Worm (Caenorhabditis elegans) whole organism, late embryonic: Measurements from ENCODE around the gene his-64.
A peak's percentile ranks its signal among the peaks of the same experiment; 100 is the strongest.

Experiments used
- C08G9.2 ChIP-seq: sonication (generic microtip); optimal IDR thresholded peaks from 2 replicates; lab custom pipeline; 2016; ENCODE audit warnings: mild to moderate bottlenecking, missing genetic modification characterization, moderate library complexity, missing compliant biosample characterization
- C38D4.7 ChIP-seq: fragments of 200-800 bp; sonication (Bioruptor generic); optimal IDR thresholded peaks from 2 replicates; lab custom pipeline; 2018; ENCODE audit warnings: mild to moderate bottlenecking, missing genetic modification characterization, moderate library complexity, missing compliant biosample characterization
- F13H6.1 ChIP-seq: sonication (generic microtip); optimal IDR thresholded peaks from 2 replicates; lab custom pipeline; 2016; ENCODE audit warnings: missing genetic modification characterization, missing compliant biosample characterization
- K09A11.1 ChIP-seq: sonication (generic microtip); optimal IDR thresholded peaks from 2 replicates; lab custom pipeline; 2017; ENCODE audit warnings: antibody characterized with exemption, mild to moderate bottlenecking, missing genetic modification characterization, missing compliant biosample characterization; ENCODE audit not compliant: insufficient read depth
- T23F11.4 ChIP-seq: fragments of 200-800 bp; sonication (Bioruptor generic); optimal IDR thresholded peaks from 2 replicates; lab custom pipeline; 2018; ENCODE audit warnings: mild to moderate bottlenecking, missing genetic modification characterization, missing compliant biosample characterization
- Y22D7AL.16 ChIP-seq: sonication (generic microtip); optimal IDR thresholded peaks from 2 replicates; lab custom pipeline; 2016; ENCODE audit warnings: missing genetic modification characterization, missing compliant biosample characterization
- ahr-1 ChIP-seq: sonication (generic microtip); optimal IDR thresholded peaks from 2 replicates; lab custom pipeline; 2016; ENCODE audit warnings: missing genetic modification characterization, missing compliant biosample characterization
- ama-1 ChIP-seq: fragments of 150-350 bp; optimal IDR thresholded peaks from 2 replicates; lab custom pipeline; 2014
- ceh-14 ChIP-seq: sonication (generic microtip); optimal IDR thresholded peaks from 2 replicates; lab custom pipeline; 2016; ENCODE audit warnings: missing genotype, missing genetic modification characterization, missing compliant biosample characterization
- ceh-18 ChIP-seq: sonication (generic microtip); optimal IDR thresholded peaks from 2 replicates; lab custom pipeline; 2016; ENCODE audit warnings: missing genetic modification characterization, missing compliant biosample characterization
- ceh-19 ChIP-seq: fragments of 200-800 bp; sonication (Bioruptor generic); optimal IDR thresholded peaks from 2 replicates; lab custom pipeline; 2018; ENCODE audit warnings: mild to moderate bottlenecking, missing genetic modification characterization, missing compliant biosample characterization
- ceh-2 ChIP-seq: sonication (generic microtip); optimal IDR thresholded peaks from 2 replicates; lab custom pipeline; 2016; ENCODE audit warnings: missing genotype, missing genetic modification characterization, missing compliant biosample characterization
- ceh-24 ChIP-seq: sonication (generic microtip); optimal IDR thresholded peaks from 2 replicates; lab custom pipeline; 2016; ENCODE audit warnings: mild to moderate bottlenecking, missing genetic modification characterization, missing compliant biosample characterization
- ceh-30 ChIP-seq: fragments of 150-350 bp; optimal IDR thresholded peaks from 2 replicates; lab custom pipeline; 2014; ENCODE audit warnings: missing biosample characterization, missing genetic modification characterization
- ceh-31 ChIP-seq: sonication (generic microtip); optimal IDR thresholded peaks from 2 replicates; lab custom pipeline; 2016; ENCODE audit warnings: missing genetic modification characterization, missing compliant biosample characterization
- ceh-34 ChIP-seq: sonication (generic microtip); optimal IDR thresholded peaks from 2 replicates; lab custom pipeline; 2016; ENCODE audit warnings: mild to moderate bottlenecking, missing genetic modification characterization, missing compliant biosample characterization
- ceh-45 ChIP-seq: fragments of 200-800 bp; sonication (Bioruptor generic); IDR thresholded peaks from 2 replicates; pipeline ENCODE4 v1.3.6; 2022; ENCODE audit warnings: missing genetic modification reagents, missing genetic modification characterization, missing compliant biosample characterization
- ceh-48 ChIP-seq: sonication (generic microtip); optimal IDR thresholded peaks from 2 replicates; lab custom pipeline; 2016; ENCODE audit warnings: missing genetic modification characterization, inconsistent platforms, missing compliant biosample characterization
- che-1 ChIP-seq: sonication (generic microtip); optimal IDR thresholded peaks from 2 replicates; lab custom pipeline; 2016; ENCODE audit warnings: mild to moderate bottlenecking, missing genetic modification characterization, missing compliant biosample characterization
- dve-1 ChIP-seq: sonication (generic microtip); optimal IDR thresholded peaks from 2 replicates; lab custom pipeline; 2017; ENCODE audit warnings: antibody characterized with exemption, mild to moderate bottlenecking, missing genetic modification characterization, missing compliant biosample characterization
- elt-4 ChIP-seq: sonication (generic microtip); optimal IDR thresholded peaks from 2 replicates; lab custom pipeline; 2016; ENCODE audit warnings: missing genetic modification characterization, missing compliant biosample characterization
- fkh-10 ChIP-seq: fragments of 150-350 bp; optimal IDR thresholded peaks from 2 replicates; lab custom pipeline; 2014; ENCODE audit warnings: missing biosample characterization, missing genetic modification reagents, missing genetic modification characterization
- gmeb-2 ChIP-seq: sonication (generic microtip); optimal IDR thresholded peaks from 2 replicates; lab custom pipeline; 2016; ENCODE audit warnings: missing genetic modification characterization, inconsistent platforms, missing compliant biosample characterization
- hlh-6 ChIP-seq: sonication (generic microtip); optimal IDR thresholded peaks from 2 replicates; lab custom pipeline; 2016; ENCODE audit warnings: missing genotype, missing genetic modification characterization, missing compliant biosample characterization
- hlh-8 ChIP-seq: sonication (generic microtip); optimal IDR thresholded peaks from 2 replicates; lab custom pipeline; 2016; ENCODE audit warnings: missing genotype, missing genetic modification characterization, missing compliant biosample characterization
- lin-11 ChIP-seq: fragments of 200-800 bp; sonication (Bioruptor generic); optimal IDR thresholded peaks from 2 replicates; lab custom pipeline; 2018; ENCODE audit warnings: mild to moderate bottlenecking, missing genetic modification characterization, missing compliant biosample characterization
- madf-2 ChIP-seq: sonication (generic microtip); optimal IDR thresholded peaks from 2 replicates; lab custom pipeline; 2017; ENCODE audit warnings: missing genetic modification characterization, missing compliant biosample characterization
- mec-3 ChIP-seq: sonication (generic microtip); optimal IDR thresholded peaks from 2 replicates; lab custom pipeline; 2016; ENCODE audit warnings: borderline replicate concordance, missing genetic modification characterization, missing compliant biosample characterization
- nfya-1 ChIP-seq: sonication (generic microtip); optimal IDR thresholded peaks from 2 replicates; lab custom pipeline; 2017; ENCODE audit warnings: missing genetic modification characterization, mild to moderate bottlenecking, missing compliant biosample characterization, antibody characterized with exemption, moderate library complexity
- nhr-11 ChIP-seq: fragments of 150-350 bp; optimal IDR thresholded peaks from 2 replicates; lab custom pipeline; 2014; ENCODE audit warnings: missing biosample characterization, missing genetic modification characterization
- odd-2 ChIP-seq: sonication (generic microtip); optimal IDR thresholded peaks from 2 replicates; lab custom pipeline; 2017; ENCODE audit warnings: antibody characterized with exemption, mild to moderate bottlenecking, missing genetic modification characterization, missing compliant biosample characterization
- pat-9 ChIP-seq: fragments of 200-800 bp; sonication (Bioruptor generic); optimal IDR thresholded peaks from 2 replicates; lab custom pipeline; 2018; ENCODE audit warnings: mild to moderate bottlenecking, missing genetic modification characterization, moderate library complexity, missing compliant biosample characterization
- pha-4 ChIP-seq: fragments of 150-350 bp; optimal IDR thresholded peaks from 2 replicates; lab custom pipeline; 2018; ENCODE audit warnings: missing biosample characterization, missing genetic modification reagents, missing genetic modification characterization
- sox-4 ChIP-seq: sonication (generic microtip); optimal IDR thresholded peaks from 2 replicates; lab custom pipeline; 2017; ENCODE audit warnings: mild to moderate bottlenecking, missing genetic modification characterization, inconsistent platforms, missing compliant biosample characterization
- syd-9 ChIP-seq: sonication (generic microtip); optimal IDR thresholded peaks from 2 replicates; lab custom pipeline; 2016; ENCODE audit warnings: mild to moderate bottlenecking, missing genetic modification characterization, moderate library complexity, missing compliant biosample characterization
- tbx-2 ChIP-seq: sonication (generic microtip); optimal IDR thresholded peaks from 2 replicates; lab custom pipeline; 2016; ENCODE audit warnings: missing genetic modification characterization, missing compliant biosample characterization
- tbx-7 ChIP-seq: sonication (generic microtip); optimal IDR thresholded peaks from 2 replicates; lab custom pipeline; 2016; ENCODE audit warnings: missing genotype, missing genetic modification characterization, missing compliant biosample characterization
- unc-3 ChIP-seq, 2 experiments: fragments of 200-800 bp in 1 of 2; sonication (Bioruptor generic) in 1 of 2; sonication (generic microtip) in 1 of 2; conservative IDR thresholded peaks in 1 of 2; optimal IDR thresholded peaks in 1 of 2; 2 replicates each; pipeline versions ENCODE4 v1.3.6 to Lab custom; 2016 to 2022; ENCODE audit warnings: missing compliant biosample characterization in 2 of 2, missing genetic modification characterization in 2 of 2, missing genetic modification reagents in 1 of 2
- unc-42 ChIP-seq: sonication (generic microtip); optimal IDR thresholded peaks from 2 replicates; lab custom pipeline; 2016; ENCODE audit warnings: missing genotype, missing genetic modification characterization, missing compliant biosample characterization
- unc-86 ChIP-seq: sonication (generic microtip); optimal IDR thresholded peaks from 2 replicates; lab custom pipeline; 2016; ENCODE audit warnings: missing genetic modification characterization, missing compliant biosample characterization
- zip-5 ChIP-seq: sonication (generic microtip); optimal IDR thresholded peaks from 2 replicates; lab custom pipeline; 2016; ENCODE audit warnings: missing genetic modification characterization, missing compliant biosample characterization
- ztf-16 ChIP-seq: sonication (generic microtip); optimal IDR thresholded peaks from 2 replicates; lab custom pipeline; 2017; ENCODE audit warnings: missing genetic modification characterization, missing compliant biosample characterization

Gene his-64

DNA sequence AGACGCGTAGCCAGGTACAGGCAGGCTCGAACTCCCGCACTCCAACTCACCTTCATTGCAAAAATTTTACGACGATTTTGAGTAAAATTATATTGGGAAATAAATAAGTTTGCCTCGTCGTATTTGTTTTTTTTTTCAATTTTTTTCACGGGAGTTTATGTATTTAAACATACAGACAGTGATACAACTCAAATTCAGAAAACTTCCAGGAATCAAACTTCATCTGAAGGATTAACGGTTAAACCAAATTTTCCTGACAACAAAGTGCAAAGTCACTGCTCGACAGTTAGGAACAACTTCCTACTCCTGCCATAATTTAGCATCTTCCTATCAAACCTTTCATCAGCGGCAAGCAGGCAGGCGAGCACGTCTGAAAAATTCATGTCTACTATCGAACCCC, 17.9 kb downstream of the his-64 start, which contains the start of gene F22B3.8:
Gene F22B3.8 (minus strand): TSS at position 101 of the 400 bp plus-strand sequence.
- TF ChIP-seq ceh-19 (GFP tag; lab: Kevin White, UChicago): no peak
- TF ChIP-seq hlh-6 (tag; lab: Kevin White, UChicago): no peak
- TF ChIP-seq zip-5 (tag; lab: Kevin White, UChicago): no peak
- no peak for TF ChIP-seq che-1
- TF ChIP-seq unc-42 (tag; lab: Kevin White, UChicago): no peak
- no peak for TF ChIP-seq ztf-16
- TF ChIP-seq mec-3 (tag; lab: Kevin White, UChicago): no peak
- no peak for TF ChIP-seq ceh-24 (tag; lab: Kevin White, UChicago)
- TF ChIP-seq ceh-45 (GFP tag; lab: Robert Waterston, UW): no peak
- no peak for TF ChIP-seq ceh-30 (tag; lab: Kevin White, UChicago)
- TF ChIP-seq gmeb-2: no peak
- no peak for TF ChIP-seq ceh-34 (tag; lab: Kevin White, UChicago)
- no peak for TF ChIP-seq K09A11.1
- TF ChIP-seq pat-9 (tag; lab: Kevin White, UChicago): no peak
- no peak for TF ChIP-seq pha-4 (tag; lab: Kevin White, UChicago)
- no peak for TF ChIP-seq tbx-2 (tag; lab: Kevin White, UChicago)
- TF ChIP-seq, all 69 proteins: peak for 0

DNA sequence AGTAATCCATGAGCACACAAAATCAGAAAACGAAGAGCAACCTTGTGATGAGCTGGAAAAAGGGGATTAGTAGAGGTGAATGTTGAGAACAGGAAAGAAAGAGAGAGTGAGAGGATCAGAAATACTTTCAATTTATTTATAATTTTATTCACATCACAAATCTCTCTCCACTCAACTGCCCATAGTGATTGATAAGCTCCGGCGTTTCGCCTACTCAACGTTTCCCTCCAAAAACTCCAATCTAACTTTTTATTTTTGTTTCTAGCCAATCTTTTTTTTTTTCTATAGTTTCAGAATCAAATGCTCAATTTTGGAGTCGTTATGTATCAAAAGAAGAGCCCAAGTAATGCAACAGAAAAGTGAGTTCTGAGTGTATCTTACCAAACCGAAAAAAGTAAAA, 18.5 kb downstream of the his-64 start, which contains the start of gene kin-4:
Gene kin-4 (plus strand): TSS at position 301 of the 400 bp plus-strand sequence.
- no peak for TF ChIP-seq ceh-45 (GFP tag; lab: Robert Waterston, UW)
- TF ChIP-seq T23F11.4 (GFP tag; lab: Kevin White, UChicago): no peak
- no peak for TF ChIP-seq hlh-6 (tag; lab: Kevin White, UChicago)
- no peak for TF ChIP-seq fkh-10 (GFP tag; lab: Kevin White, UChicago)
- TF ChIP-seq ceh-34 (tag; lab: Kevin White, UChicago): no peak
- TF ChIP-seq C38D4.7 (GFP tag; lab: Kevin White, UChicago): no peak
- no peak for TF ChIP-seq dve-1 (tag; lab: Kevin White, UChicago)
- TF ChIP-seq nhr-11 (tag; lab: Kevin White, UChicago): no peak
- no peak for TF ChIP-seq C08G9.2 (tag; lab: Kevin White, UChicago)
- TF ChIP-seq ceh-18 (tag; lab: Kevin White, UChicago): no peak
- no peak for TF ChIP-seq syd-9 (tag; lab: Kevin White, UChicago)
- TF ChIP-seq mec-3 (tag; lab: Kevin White, UChicago): no peak
- TF ChIP-seq F13H6.1 (tag; lab: Kevin White, UChicago): no peak
- no peak for TF ChIP-seq ceh-30 (tag; lab: Kevin White, UChicago)
- no peak for TF ChIP-seq ceh-14 (tag; lab: Kevin White, UChicago)
- TF ChIP-seq odd-2: no peak
- TF ChIP-seq ama-1 (lab: Kevin White, UChicago): no peak

DNA sequence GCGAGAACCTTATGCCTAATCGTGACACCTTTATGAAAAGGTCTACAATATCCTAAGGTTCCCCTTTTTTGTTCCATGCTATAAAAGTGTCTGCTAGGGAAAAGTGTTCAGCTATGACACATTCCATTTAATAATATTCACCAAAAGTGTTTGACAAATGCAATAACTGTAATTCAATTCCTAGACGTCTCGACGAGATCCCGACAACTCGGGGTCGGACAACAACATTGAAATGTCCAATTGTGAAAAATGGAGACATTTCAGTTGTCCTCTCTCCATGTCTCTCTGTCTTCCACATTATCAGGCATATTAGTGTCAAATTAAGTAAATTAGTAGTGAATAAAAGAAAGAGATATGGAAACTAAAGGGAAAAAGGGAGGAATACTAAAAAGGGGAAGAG, 24.5 kb downstream of the his-64 start:
- TF ChIP-seq Y22D7AL.16 (tag; lab: Kevin White, UChicago): no peak
- no peak for TF ChIP-seq ahr-1
- no peak for TF ChIP-seq unc-3 (GFP tag; conservative IDR thresholded peaks at IDR 0.05; lab: Robert Waterston, UW)
- TF ChIP-seq unc-3 (tag; optimal IDR thresholded peaks at IDR 0.05; lab: Kevin White, UChicago): no peak
- TF ChIP-seq lin-11: no peak
- peak; percentile 90 for TF ChIP-seq unc-42 (tag; lab: Kevin White, UChicago)
- no peak for TF ChIP-seq nfya-1 (tag; lab: Kevin White, UChicago)
- TF ChIP-seq syd-9 (tag; lab: Kevin White, UChicago): no peak
- no peak for TF ChIP-seq unc-86 (tag; lab: Kevin White, UChicago)
- TF ChIP-seq hlh-8 (tag; lab: Kevin White, UChicago): no peak

DNA sequence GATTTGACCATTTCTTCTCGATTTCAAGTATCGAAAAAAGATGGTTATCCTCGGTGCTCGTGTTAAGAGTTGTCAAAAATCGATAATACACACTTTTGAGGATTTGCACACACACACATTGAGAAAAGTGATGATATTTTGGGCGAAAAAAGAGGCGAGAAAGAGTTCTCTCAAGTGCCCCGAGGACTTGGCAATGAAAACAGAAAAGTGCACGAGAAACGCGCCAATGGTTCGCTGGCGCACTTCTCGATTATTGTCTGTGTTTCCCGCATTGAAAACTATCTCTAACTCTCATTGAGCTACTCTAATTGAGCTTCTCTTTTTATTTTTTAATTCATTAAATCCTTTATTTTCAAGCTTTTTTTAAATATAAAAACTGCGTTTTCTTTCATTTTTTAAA, 26.8 kb downstream of the his-64 start:
- TF ChIP-seq ztf-16 (no peak), ceh-18 (tag; lab: Kevin White, UChicago) (peak; percentile 51), ceh-31 (tag; lab: Kevin White, UChicago) (peak; percentile 22), unc-42 (tag; lab: Kevin White, UChicago) (peak; percentile 41), madf-2 (tag; lab: Kevin White, UChicago) (no peak), nfya-1 (tag; lab: Kevin White, UChicago) (peak; percentile 45), elt-4 (tag; lab: Kevin White, UChicago) (no peak), T23F11.4 (GFP tag; lab: Kevin White, UChicago) (no peak), tbx-7 (tag; lab: Kevin White, UChicago) (no peak), tbx-2 (tag; lab: Kevin White, UChicago) (peak; percentile 58), sox-4 (no peak), ceh-2 (no peak), F13H6.1 (tag; lab: Kevin White, UChicago) (no peak), zip-5 (tag; lab: Kevin White, UChicago) (no peak), ceh-24 (tag; lab: Kevin White, UChicago) (no peak), ceh-48 (peak; percentile 33)
